Worm (Caenorhabditis elegans) whole organism, dauer: Measurements from ENCODE around the gene nhr-121.

Experiments
- unc-62 ChIP-seq: sonication (generic microtip); optimal IDR thresholded peaks from 2 replicates; lab custom pipeline; 2017; ENCODE audit warnings: missing biosample characterization, missing genetic modification reagents, missing genetic modification characterization

The nhr-121 gene

ce11 chrIII:2426122-2426521 lies 28.5 kb downstream of the nhr-121 start, which contains the start of gene W04B5.8:
TSS of gene W04B5.8 (plus strand) at chrIII:2426316.
- no peak for TF ChIP-seq unc-62 (GFP tag; lab: Kevin White, UChicago)

DNA sequence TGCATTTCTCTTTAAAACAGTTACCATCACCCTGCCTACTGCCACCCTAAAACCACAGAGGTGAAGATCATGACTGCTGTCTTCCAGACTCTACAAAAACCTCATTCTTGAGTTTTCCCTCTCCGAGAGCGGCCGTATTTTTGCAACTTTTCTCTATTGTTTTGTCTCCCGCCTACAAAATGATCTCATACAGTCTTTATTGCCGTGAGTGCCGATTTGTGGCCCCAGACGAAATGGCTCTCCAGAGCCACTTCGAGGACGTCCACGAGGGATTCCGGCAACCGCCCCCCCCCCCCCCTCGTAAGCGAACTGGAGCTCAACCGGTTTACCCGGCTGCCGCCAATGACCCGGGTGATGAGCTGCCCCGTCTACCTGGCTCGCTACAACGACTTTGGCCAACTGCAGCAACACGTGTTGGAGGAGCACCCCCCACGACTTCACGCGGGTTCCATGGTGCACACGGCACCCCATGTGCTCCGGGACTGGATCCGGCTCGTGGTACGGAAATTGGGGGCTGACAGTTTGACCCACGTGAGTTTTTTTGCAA lies 29.8 kb downstream of the nhr-121 start:
- TF ChIP-seq unc-62 (GFP tag; lab: Kevin White, UChicago) = no peak

ce11 chrIII:2423638-2424037 lies 31.0 kb downstream of the nhr-121 start:
- TF ChIP-seq unc-62 (GFP tag; lab: Kevin White, UChicago) = no peak

DNA sequence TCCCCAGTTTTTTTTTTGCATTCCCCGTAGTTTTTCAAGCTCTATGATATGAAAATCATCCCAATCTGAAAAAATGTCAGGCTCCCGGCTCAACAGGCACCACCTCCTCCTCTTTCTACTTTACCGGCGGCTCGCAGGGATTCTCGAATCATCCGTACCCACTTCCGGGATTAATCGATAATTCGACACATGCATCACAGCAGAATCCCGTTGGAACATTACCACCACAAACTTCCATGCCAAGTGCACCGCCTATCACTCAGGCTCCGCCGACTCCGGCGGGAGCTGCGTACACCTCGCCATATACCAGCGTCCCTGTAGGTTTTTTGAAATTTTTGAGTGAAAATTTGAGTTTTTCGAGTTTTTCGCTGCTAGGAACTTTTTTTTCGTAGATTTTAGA lies 33.4 kb downstream of the nhr-121 start:
- TF ChIP-seq unc-62 (GFP tag; lab: Kevin White, UChicago) = no peak

- no peak for TF ChIP-seq unc-62 (GFP tag; lab: Kevin White, UChicago)
Measured at ce11 chrIII:2419504-2419903, 35.1 kb downstream of the nhr-121 start.

- no peak for TF ChIP-seq unc-62 (GFP tag; lab: Kevin White, UChicago)
Measured at ce11 chrIII:2418981-2419380, 35.6 kb downstream of the nhr-121 start.

DNA sequence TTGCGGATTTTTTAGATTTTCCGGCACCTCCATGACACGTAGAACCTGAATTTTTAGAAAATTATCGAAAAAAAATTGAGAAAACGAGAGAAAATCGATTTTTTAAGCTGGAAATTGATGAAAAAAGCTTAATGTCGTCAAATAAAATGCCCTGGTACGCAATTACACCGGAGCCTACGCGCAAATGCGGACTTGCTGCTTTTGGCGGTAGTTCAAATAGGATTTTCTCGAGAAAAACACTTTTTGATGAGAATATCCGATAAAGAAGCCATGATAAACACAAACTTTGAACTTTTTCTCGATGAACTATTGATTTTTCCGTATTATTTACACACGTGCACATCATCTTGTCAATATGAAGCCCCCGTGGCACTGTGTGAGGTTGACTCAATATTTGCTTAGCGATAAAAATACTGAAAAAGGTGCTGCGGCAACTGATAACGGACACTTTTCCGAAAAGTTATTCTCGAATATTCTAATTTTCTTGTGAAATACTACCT lies 36.4 kb downstream of the nhr-121 start, which contains the start of the genes W04B5.5 and W04B5.3:
W04B5.5 (minus strand) TSS at position 51 of the 500 bp plus-strand sequence.
W04B5.3 (plus strand) TSS at position 356 of the 500 bp plus-strand sequence.
- TF ChIP-seq unc-62 (GFP tag; lab: Kevin White, UChicago) = no peak

ce11 chrIII:2410925-2411450 lies 43.6 kb downstream of the nhr-121 start, which contains the start of gene mrpl-30:
TSS of gene mrpl-30 (minus strand) at chrIII:2410975.
- TF ChIP-seq unc-62 (GFP tag; lab: Kevin White, UChicago) = no peak

- no peak for TF ChIP-seq unc-62 (GFP tag; lab: Kevin White, UChicago)
Measured at ce11 chrIII:2401126-2402123, 53.2 kb downstream of the nhr-121 start, which contains the start of the genes cic-1 and strm-1. TSS of gene cic-1 (minus strand) at chrIII:2401221. TSS of gene strm-1 (plus strand) at chrIII:2402070.
